Worm (Caenorhabditis elegans) whole organism, early embryonic: ENCODE results near the gene C34C12.7.

Source experiments
- B0310.2 ChIP-seq: sonication (generic microtip); optimal IDR thresholded peaks from 2 replicates; lab custom pipeline; 2016; ENCODE audit warnings: mild to moderate bottlenecking, missing genetic modification characterization, missing compliant biosample characterization
- F13C5.2 ChIP-seq: sonication (generic microtip); optimal IDR thresholded peaks from 2 replicates; lab custom pipeline; 2017; ENCODE audit warnings: mild to moderate bottlenecking, missing genetic modification characterization, inconsistent platforms, missing compliant biosample characterization
- aly-1 ChIP-seq: sonication (generic microtip); optimal IDR thresholded peaks from 2 replicates; lab custom pipeline; 2016; ENCODE audit warnings: missing genetic modification characterization, missing compliant biosample characterization
- ama-1 ChIP-seq: fragments of 150-350 bp; optimal IDR thresholded peaks from 2 replicates; lab custom pipeline; 2014
- ets-7 ChIP-seq: sonication (generic microtip); optimal IDR thresholded peaks from 2 replicates; lab custom pipeline; 2016; ENCODE audit warnings: missing genotype, missing genetic modification characterization, missing compliant biosample characterization
- hmg-4 ChIP-seq: fragments of 200-800 bp; sonication (Bioruptor generic); optimal IDR thresholded peaks from 2 replicates; lab custom pipeline; 2018; ENCODE audit warnings: mild to moderate bottlenecking, missing genetic modification characterization, missing compliant biosample characterization
- hnd-1 ChIP-seq: sonication (generic microtip); optimal IDR thresholded peaks from 2 replicates; lab custom pipeline; 2016; ENCODE audit warnings: missing genetic modification characterization, missing compliant biosample characterization
- tbx-11 ChIP-seq: fragments of 200-800 bp; sonication (Bioruptor generic); IDR thresholded peaks from 2 replicates; pipeline ENCODE4 v1.3.6; 2022; ENCODE audit warnings: missing genetic modification characterization, missing compliant biosample characterization
- tbx-37 ChIP-seq: fragments of 200-800 bp; sonication (Bioruptor generic); conservative IDR thresholded peaks from 2 replicates; pipeline ENCODE4 v1.3.6; 2022; ENCODE audit warnings: missing genetic modification reagents, missing genetic modification characterization, missing compliant biosample characterization
- tra-4 ChIP-seq: sonication (generic microtip); optimal IDR thresholded peaks from 2 replicates; lab custom pipeline; 2017; ENCODE audit warnings: missing genetic modification characterization, missing compliant biosample characterization

DNA sequence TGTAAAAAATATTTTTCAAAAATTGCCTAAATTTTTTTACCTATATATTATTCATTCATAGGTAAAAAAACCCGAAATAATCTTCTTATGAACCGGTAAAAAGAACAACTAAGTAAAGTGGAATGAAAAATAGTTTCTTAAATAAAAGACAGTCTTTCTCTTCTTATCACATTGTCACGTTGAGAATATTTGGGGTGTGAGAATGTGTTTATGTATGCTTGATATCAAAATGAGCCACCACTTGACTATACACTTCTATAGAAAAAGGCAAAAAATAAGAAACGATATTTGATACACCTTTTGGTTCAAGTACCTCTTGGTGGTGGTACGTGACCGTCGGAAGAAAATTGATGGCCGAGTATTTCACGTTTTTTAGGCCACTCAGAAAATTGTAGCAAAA, 31.4 kb upstream of the C34C12.7 start, which contains the start of gene hmit-1.3:
- no peak for TF ChIP-seq hnd-1
- no peak for TF ChIP-seq ama-1 (lab: Kevin White, UChicago)
- no peak for TF ChIP-seq tbx-37 (GFP tag; lab: Robert Waterston, UW)
- TF ChIP-seq B0310.2 (tag; lab: Kevin White, UChicago), result no peak
- TF ChIP-seq tbx-11 (GFP tag; lab: Robert Waterston, UW), result no peak
- TF ChIP-seq tra-4 (tag; lab: Kevin White, UChicago), result no peak
- TF ChIP-seq hmg-4 (GFP tag; lab: Kevin White, UChicago), result no peak
- no peak for TF ChIP-seq F13C5.2 (tag; lab: Kevin White, UChicago)
- no peak for TF ChIP-seq aly-1 (tag; lab: Kevin White, UChicago)
- no peak for TF ChIP-seq ets-7
